Fruit fly (Drosophila melanogaster) whole organism, wandering third instar larva: ENCODE measurements around the gene RpL8.

Experiments
- Dfd ChIP-seq: fragments of >200 bp; optimal IDR thresholded peaks from 2 replicates; lab custom pipeline; 2017; ENCODE audit warnings: missing biosample characterization, missing genetic modification characterization
- OdsH ChIP-seq: fragments of 200-800 bp; sonication (Bioruptor generic); optimal IDR thresholded peaks from 2 replicates; lab custom pipeline; 2016; ENCODE audit warnings: missing biosample characterization, mild to moderate bottlenecking, missing genetic modification characterization
- h ChIP-seq: fragments of 200-800 bp; sonication (Bioruptor generic); optimal IDR thresholded peaks from 3 replicates; lab custom pipeline; 2016; ENCODE audit warnings: missing biosample characterization, mild to moderate bottlenecking, missing genetic modification characterization
- psq ChIP-seq: fragments of 200-800 bp; sonication (Bioruptor generic); optimal IDR thresholded peaks from 3 replicates; lab custom pipeline; 2017; ENCODE audit warnings: missing biosample characterization, mild to moderate bottlenecking, missing genetic modification characterization, moderate library complexity
- rgr ChIP-seq: fragments of 200-800 bp; sonication (Bioruptor generic); optimal IDR thresholded peaks from 3 replicates; lab custom pipeline; 2016; ENCODE audit warnings: missing biosample characterization, mild to moderate bottlenecking, missing genetic modification characterization
- tai ChIP-seq: sonication (Bioruptor generic); optimal IDR thresholded peaks from 2 replicates; lab custom pipeline; 2016; ENCODE audit warnings: missing biosample characterization, missing genetic modification characterization
- usp ChIP-seq: fragments of >200 bp; optimal IDR thresholded peaks from 2 replicates; lab custom pipeline; 2017; ENCODE audit warnings: missing biosample characterization, missing genetic modification characterization

DNA sequence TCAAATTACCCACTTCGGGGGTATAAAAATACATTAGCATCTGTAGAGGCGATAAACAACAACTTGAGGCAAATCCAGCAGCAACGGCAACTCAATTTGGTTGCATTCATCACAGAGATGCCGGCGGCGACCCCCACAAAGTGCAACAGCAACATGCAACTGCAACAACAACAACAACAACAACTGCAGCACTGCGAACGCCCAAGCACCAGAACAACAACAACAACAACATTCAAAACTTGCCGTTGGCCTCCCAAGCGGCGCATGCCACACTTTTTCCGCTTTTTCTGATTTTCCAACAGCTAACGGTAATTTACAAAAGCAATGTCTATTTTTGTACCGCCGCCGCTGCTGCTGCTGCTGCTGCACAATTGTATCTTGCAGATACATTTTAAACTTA lies 8.9 kb upstream of the RpL8 start:
- TF ChIP-seq Dfd (no peak), rgr (GFP tag; lab: Kevin White, UChicago) (no peak), psq (GFP tag; lab: Kevin White, UChicago) (no peak), OdsH (GFP tag; lab: Kevin White, UChicago) (no peak), usp (no peak), h (GFP tag; lab: Kevin White, UChicago) (no peak), tai (GFP tag; lab: Kevin White, UChicago) (no peak)
